Fruit fly (Drosophila melanogaster) whole organism, embryonic: Measurements from ENCODE around the gene POLDIP2.

Source experiments
- Atf3 ChIP-seq: fragments of 200-800 bp; sonication (Bioruptor generic); optimal IDR thresholded peaks from 3 replicates; lab custom pipeline; 2016; ENCODE audit warnings: missing biosample characterization, missing genetic modification characterization
- B-H2 ChIP-seq: fragments of 200-800 bp; sonication (Bioruptor generic); optimal IDR thresholded peaks from 2 replicates; lab custom pipeline; 2018; ENCODE audit warnings: missing biosample characterization, mild to moderate bottlenecking, missing genetic modification characterization
- CG10543 ChIP-seq: fragments of 200-800 bp; sonication (Bioruptor generic); optimal IDR thresholded peaks from 3 replicates; lab custom pipeline; 2017; ENCODE audit warnings: missing biosample characterization, mild to moderate bottlenecking, missing genetic modification characterization, moderate library complexity
- CG11085 ChIP-seq: fragments of 200-800 bp; sonication (Bioruptor generic); IDR thresholded peaks from 2 replicates; pipeline ENCODE4 v1.3.6; 2022; ENCODE audit warnings: missing biosample characterization, missing genetic modification characterization
- CG12659 ChIP-seq: fragments of 200-800 bp; sonication (Bioruptor generic); optimal IDR thresholded peaks from 3 replicates; lab custom pipeline; 2017; ENCODE audit warnings: mild to moderate bottlenecking, missing biosample characterization, missing genetic modification reagents, missing genetic modification characterization
- CG13123 ChIP-seq: fragments of 200-800 bp; sonication (Bioruptor generic); optimal IDR thresholded peaks from 2 replicates; lab custom pipeline; 2016; ENCODE audit warnings: missing biosample characterization, missing genetic modification characterization
- CG13296 ChIP-seq: fragments of 200-800 bp; sonication (Bioruptor generic); optimal IDR thresholded peaks from 3 replicates; lab custom pipeline; 2018; ENCODE audit warnings: missing biosample characterization, mild to moderate bottlenecking, missing genetic modification characterization
- CG13424 ChIP-seq: fragments of 200-800 bp; sonication (Bioruptor generic); optimal IDR thresholded peaks from 2 replicates; lab custom pipeline; 2019; ENCODE audit warnings: missing biosample characterization, mild to moderate bottlenecking, missing genetic modification characterization, moderate library complexity
- CG13624 ChIP-seq: fragments of 200-800 bp; sonication (Bioruptor generic); optimal IDR thresholded peaks from 2 replicates; lab custom pipeline; 2016; ENCODE audit warnings: missing biosample characterization, missing genetic modification characterization
- CG15514 ChIP-seq: fragments of 200-800 bp; sonication (Bioruptor generic); optimal IDR thresholded peaks from 3 replicates; lab custom pipeline; 2017; ENCODE audit warnings: missing biosample characterization, missing genetic modification characterization, mild to moderate bottlenecking, moderate library complexity, missing genetic modification reagents
- CG17802 ChIP-seq: fragments of 200-800 bp; sonication (Bioruptor generic); optimal IDR thresholded peaks from 2 replicates; lab custom pipeline; 2018; ENCODE audit warnings: missing biosample characterization, mild to moderate bottlenecking, missing genetic modification characterization, moderate library complexity
- CG2120 ChIP-seq: fragments of 200-800 bp; sonication (Bioruptor generic); optimal IDR thresholded peaks from 3 replicates; lab custom pipeline; 2016; ENCODE audit warnings: missing biosample characterization, missing genetic modification characterization
- CG32532 ChIP-seq: fragments of 200-800 bp; sonication (Bioruptor generic); IDR thresholded peaks from 2 replicates; pipeline ENCODE4 v1.3.6; 2022; ENCODE audit warnings: missing biosample characterization, missing genetic modification characterization
- CG3281 ChIP-seq: fragments of 200-800 bp; sonication (Bioruptor generic); optimal IDR thresholded peaks from 3 replicates; lab custom pipeline; 2017; ENCODE audit warnings: missing biosample characterization, mild to moderate bottlenecking, missing genetic modification characterization
- CG3407 ChIP-seq: fragments of 200-800 bp; sonication (Bioruptor generic); optimal IDR thresholded peaks from 2 replicates; lab custom pipeline; 2018; ENCODE audit warnings: missing biosample characterization, mild to moderate bottlenecking, missing genetic modification characterization
- CG42726 ChIP-seq: fragments of 200-800 bp; sonication (Bioruptor generic); IDR thresholded peaks from 2 replicates; pipeline ENCODE4 v1.3.6; 2022; ENCODE audit warnings: missing biosample characterization, missing genetic modification characterization; ENCODE audit not compliant: partially characterized antibody
- CG7556 ChIP-seq: fragments of 200-800 bp; sonication (Bioruptor generic); optimal IDR thresholded peaks from 2 replicates; lab custom pipeline; 2017; ENCODE audit warnings: missing biosample characterization, mild to moderate bottlenecking, missing genetic modification characterization
- CG7963 ChIP-seq: fragments of 200-800 bp; sonication (Bioruptor generic); IDR thresholded peaks from 3 replicates; pipeline ENCODE4 v1.3.6; 2022; ENCODE audit warnings: missing biosample characterization, missing genetic modification characterization; ENCODE audit not compliant: partially characterized antibody
- CG8290 ChIP-seq, 3 experiments: fragments of 200-800 bp; sonication (Bioruptor generic); optimal IDR thresholded peaks; 2 replicates each; lab custom pipeline; 2016 to 2019; ENCODE audit warnings: missing biosample characterization in 3 of 3, missing genetic modification characterization in 3 of 3, mild to moderate bottlenecking in 2 of 3, moderate library complexity in 1 of 3
- Camta ChIP-seq: fragments of 200-800 bp; sonication (Bioruptor generic); optimal IDR thresholded peaks from 2 replicates; lab custom pipeline; 2016; ENCODE audit warnings: missing biosample characterization, missing genetic modification characterization
- CkIIα-i1 ChIP-seq: fragments of 200-800 bp; sonication (Bioruptor generic); IDR thresholded peaks from 2 replicates; pipeline ENCODE4 v1.3.6; 2022; ENCODE audit warnings: missing biosample characterization, missing genetic modification characterization
- D19A ChIP-seq: fragments of 200-800 bp; optimal IDR thresholded peaks from 3 replicates; lab custom pipeline; 2019; ENCODE audit warnings: missing biosample characterization, mild to moderate bottlenecking, missing genetic modification characterization, moderate library complexity
- E2f2 ChIP-seq: fragments of 200-800 bp; sonication (Bioruptor generic); IDR thresholded peaks from 2 replicates; pipeline ENCODE4 v1.3.6; 2022; ENCODE audit warnings: missing biosample characterization, missing genetic modification characterization
- Gug ChIP-seq: fragments of 200-800 bp; sonication (Bioruptor generic); IDR thresholded peaks from 4 replicates; pipeline ENCODE4 v1.3.6; 2022; ENCODE audit warnings: missing biosample characterization, missing genetic modification characterization
- Lim3 ChIP-seq: fragments of 200-800 bp; sonication (Bioruptor generic); IDR thresholded peaks from 2 replicates; pipeline ENCODE4 v1.3.6; 2022; ENCODE audit warnings: missing biosample characterization, missing genetic modification characterization
- MBD-R2 ChIP-seq: fragments of 200-800 bp; sonication (Bioruptor generic); IDR thresholded peaks from 2 replicates; pipeline ENCODE4 v1.3.6; 2022; ENCODE audit warnings: missing biosample characterization, missing genetic modification characterization
- Med ChIP-seq: fragments of 200-800 bp; sonication (Bioruptor generic); peaks from one replicate; lab custom pipeline; 2016; ENCODE audit warnings: missing biosample characterization, missing genetic modification characterization, mild to moderate bottlenecking, inconsistent platforms, moderate library complexity
- Mes4 ChIP-seq: fragments of 200-800 bp; sonication (Bioruptor generic); optimal IDR thresholded peaks from 2 replicates; lab custom pipeline; 2016; ENCODE audit warnings: missing biosample characterization, missing genetic modification characterization
- Myb ChIP-seq: fragments of 200-800 bp; sonication (Bioruptor generic); optimal IDR thresholded peaks from 2 replicates; lab custom pipeline; 2016; ENCODE audit warnings: missing biosample characterization, missing genetic modification characterization
- Nf-YB ChIP-seq: fragments of 200-800 bp; sonication (Bioruptor generic); optimal IDR thresholded peaks from 3 replicates; lab custom pipeline; 2019; ENCODE audit warnings: missing biosample characterization, mild to moderate bottlenecking, missing genetic modification characterization, moderate library complexity
- Sox100B ChIP-seq: fragments of 200-800 bp; sonication (Bioruptor generic); optimal IDR thresholded peaks from 3 replicates; lab custom pipeline; 2018; ENCODE audit warnings: missing biosample characterization, mild to moderate bottlenecking, missing genetic modification characterization
- Spps ChIP-seq: fragments of 200-800 bp; sonication (Bioruptor generic); optimal IDR thresholded peaks from 2 replicates; lab custom pipeline; 2018; ENCODE audit warnings: missing biosample characterization, mild to moderate bottlenecking, missing genetic modification characterization
- Stat92E ChIP-seq, 3 experiments: fragments of >200 bp in 2 of 3; fragments of 200-800 bp in 1 of 3; sonication (Bioruptor generic) in 1 of 3; optimal IDR thresholded peaks; 2 replicates each; lab custom pipeline; 2017 to 2019; ENCODE audit warnings: missing biosample characterization in 3 of 3, missing genetic modification characterization in 3 of 3, mild to moderate bottlenecking in 1 of 3, moderate library complexity in 1 of 3
- Vsx1 ChIP-seq: fragments of 200-800 bp; sonication (Bioruptor generic); optimal IDR thresholded peaks from 2 replicates; lab custom pipeline; 2017; ENCODE audit warnings: missing biosample characterization, mild to moderate bottlenecking, missing genetic modification characterization, missing genetic modification reagents
- Xrp1 ChIP-seq: fragments of 200-800 bp; sonication (Bioruptor generic); IDR thresholded peaks from 2 replicates; pipeline ENCODE4 v1.3.6; 2022; ENCODE audit warnings: missing biosample characterization, missing genetic modification characterization
- aop ChIP-seq: fragments of 200-800 bp; sonication (Bioruptor generic); IDR thresholded peaks from 2 replicates; pipeline ENCODE4 v1.3.6; 2022; ENCODE audit warnings: missing biosample characterization, missing genetic modification characterization
- br ChIP-seq: fragments of >200 bp; optimal IDR thresholded peaks from 2 replicates; lab custom pipeline; 2017
- btn ChIP-seq: fragments of 200-800 bp; sonication (Bioruptor generic); optimal IDR thresholded peaks from 2 replicates; lab custom pipeline; 2016; ENCODE audit warnings: missing biosample characterization, missing genetic modification characterization
- chinmo ChIP-seq: fragments of 200-800 bp; sonication (Bioruptor generic); IDR thresholded peaks from 4 replicates; pipeline ENCODE4 v1.3.6; 2022; ENCODE audit warnings: missing biosample characterization, missing genetic modification characterization; ENCODE audit not compliant: partially characterized antibody
- da ChIP-seq: fragments of 200-800 bp; sonication (Bioruptor generic); optimal IDR thresholded peaks from 2 replicates; lab custom pipeline; 2016; ENCODE audit warnings: missing biosample characterization, missing genetic modification characterization
- exex ChIP-seq: fragments of 200-800 bp; sonication (Bioruptor generic); optimal IDR thresholded peaks from 4 replicates; lab custom pipeline; 2018; ENCODE audit warnings: missing biosample characterization, mild to moderate bottlenecking, missing genetic modification characterization, moderate library complexity
- grau ChIP-seq: fragments of 200-800 bp; optimal IDR thresholded peaks from 3 replicates; lab custom pipeline; 2019; ENCODE audit warnings: missing biosample characterization, mild to moderate bottlenecking, missing genetic modification characterization, moderate library complexity
- peb ChIP-seq: fragments of 200-800 bp; sonication (Bioruptor generic); IDR thresholded peaks from 2 replicates; pipeline ENCODE4 v1.3.6; 2022; ENCODE audit warnings: missing biosample characterization, missing genetic modification characterization
- rib ChIP-seq: fragments of 200-800 bp; sonication (Bioruptor generic); IDR thresholded peaks from 2 replicates; pipeline ENCODE4 v1.3.6; 2022; ENCODE audit warnings: missing biosample characterization, missing genetic modification characterization
- sc ChIP-seq, 3 experiments: fragments of >200 bp in 2 of 3; fragments of 200-800 bp in 1 of 3; sonication (Bioruptor generic) in 1 of 3; optimal IDR thresholded peaks; 2 replicates in 2 of 3; 3 replicates in 1 of 3; lab custom pipeline; 2017; ENCODE audit warnings: mild to moderate bottlenecking in 1 of 3, missing biosample characterization in 1 of 3, missing genetic modification characterization in 1 of 3, missing genetic modification reagents in 1 of 3
- sd ChIP-seq: fragments of 200-800 bp; sonication (Bioruptor generic); optimal IDR thresholded peaks from 3 replicates; lab custom pipeline; 2018; ENCODE audit warnings: missing biosample characterization, mild to moderate bottlenecking, missing genetic modification characterization, moderate library complexity
- sens-2 ChIP-seq: fragments of 200-800 bp; sonication (Bioruptor generic); IDR thresholded peaks from 2 replicates; pipeline ENCODE4 v1.3.6; 2022; ENCODE audit warnings: missing biosample characterization, missing genetic modification characterization
- sob ChIP-seq: fragments of 200-800 bp; sonication (Bioruptor generic); IDR thresholded peaks from 2 replicates; pipeline ENCODE4 v1.3.6; 2022; ENCODE audit warnings: missing biosample characterization, missing genetic modification characterization
- sug ChIP-seq: fragments of 200-800 bp; optimal IDR thresholded peaks from 2 replicates; lab custom pipeline; 2019; ENCODE audit warnings: missing biosample characterization, mild to moderate bottlenecking, missing genetic modification characterization, moderate library complexity
- vnd ChIP-seq: fragments of 200-800 bp; sonication (Bioruptor generic); IDR thresholded peaks from 3 replicates; pipeline ENCODE4 v1.3.6; 2022; ENCODE audit warnings: missing biosample characterization, missing genetic modification characterization; ENCODE audit not compliant: partially characterized antibody

The POLDIP2 gene

dm6 chr3R:5502646-5503045 lies 35.1 kb downstream of the POLDIP2 start, which contains the start of gene NKCC (continued):
- no peak for TF ChIP-seq CG12659 (GFP tag; lab: Kevin White, UChicago)
- TF ChIP-seq br, result no peak
- TF ChIP-seq CG3281 (GFP tag; lab: Kevin White, UChicago), result no peak
- no peak for TF ChIP-seq CG11085 (GFP tag; lab: Robert Waterston, UW)
- TF ChIP-seq Med (GFP tag; lab: Kevin White, UChicago), result peak; percentile 82
- no peak for TF ChIP-seq CG8290 (GFP tag; optimal IDR thresholded peaks at IDR 0.05; lab: Kevin White, UChicago)
- peak in 1 of 2 experiments; percentile 3 for TF ChIP-seq CG8290 (tag; optimal IDR thresholded peaks at IDR 0.05; lab: Kevin White, UChicago)
- no peak for TF ChIP-seq btn (GFP tag; lab: Kevin White, UChicago)
- peak; percentile 4 for TF ChIP-seq exex (tag; lab: Kevin White, UChicago)
- no peak for TF ChIP-seq CG3407
- TF ChIP-seq Nf-YB (GFP tag; lab: Kevin White, UChicago), result no peak
- TF ChIP-seq sug (tag; lab: Kevin White, UChicago), result peak; percentile 22
- no peak for TF ChIP-seq peb (GFP tag; lab: Robert Waterston, UW)
- TF ChIP-seq vnd (GFP tag; lab: Robert Waterston, UW), result 0 out of 3 replicates have a peak, but pooled peaks have one; percentile 15
- no peak for TF ChIP-seq Vsx1 (GFP tag; lab: Kevin White, UChicago)
- no peak for TF ChIP-seq B-H2 (GFP tag; lab: Kevin White, UChicago)
- TF ChIP-seq CG13624 (GFP tag; lab: Kevin White, UChicago), result no peak
- no peak for TF ChIP-seq aop
- TF ChIP-seq CG13424 (tag; lab: Kevin White, UChicago), result no peak
- TF ChIP-seq CG10543, result no peak
- no peak for TF ChIP-seq CG7556 (GFP tag; lab: Kevin White, UChicago)
- peak; percentile 46; the same call in 1 of the 2 replicates for TF ChIP-seq E2f2 (GFP tag; lab: Robert Waterston, UW)
- no peak for TF ChIP-seq Camta (GFP tag; lab: Kevin White, UChicago)
- TF ChIP-seq Mes4 (GFP tag; lab: Kevin White, UChicago), result no peak
- TF ChIP-seq Xrp1 (GFP tag; lab: Robert Waterston, UW), result no peak
- TF ChIP-seq Myb (GFP tag; lab: Kevin White, UChicago), result peak; percentile 1
- no peak for TF ChIP-seq sc (optimal IDR thresholded peaks at IDR 0.05; lab: Kevin White, UChicago)
- TF ChIP-seq sc (GFP tag; optimal IDR thresholded peaks at IDR 0.05; lab: Kevin White, UChicago), result no peak
- TF ChIP-seq Lim3, result no peak
- no peak for TF ChIP-seq CG7963 (GFP tag; lab: Robert Waterston, UW)
- no peak for TF ChIP-seq CG17802 (tag; lab: Kevin White, UChicago)
- TF ChIP-seq CkIIα-i1 (GFP tag; lab: Robert Waterston, UW), result no peak
- TF ChIP-seq CG42726, result no peak
- no peak for TF ChIP-seq Sox100B
- TF ChIP-seq CG2120 (GFP tag; lab: Kevin White, UChicago), result no peak
- TF ChIP-seq da (GFP tag; lab: Kevin White, UChicago), result no peak
- TF ChIP-seq CG13123 (GFP tag; lab: Kevin White, UChicago), result no peak
- peak; percentile 25 for TF ChIP-seq CG15514
- no peak for TF ChIP-seq CG32532 (GFP tag; lab: Robert Waterston, UW)
- no peak for TF ChIP-seq sd
- TF ChIP-seq Atf3 (GFP tag; lab: Kevin White, UChicago), result no peak
- no peak for TF ChIP-seq Stat92E (GFP tag; optimal IDR thresholded peaks at IDR 0.05; lab: Kevin White, UChicago)
- TF ChIP-seq rib, result no peak
- no peak for TF ChIP-seq D19A
- TF ChIP-seq sob, result no peak
- 0 out of 2 replicates have a peak, but pooled peaks have one; percentile 4 for TF ChIP-seq sens-2 (GFP tag; lab: Robert Waterston, UW)
- no peak for TF ChIP-seq CG13296 (GFP tag; lab: Kevin White, UChicago)
- 0 out of 4 replicates have a peak, but pooled peaks have one; percentile 34 for TF ChIP-seq chinmo
- TF ChIP-seq MBD-R2 (GFP tag; lab: Robert Waterston, UW), result 0 out of 2 replicates have a peak, but pooled peaks have one; percentile 18
- no peak for TF ChIP-seq Gug (GFP tag; lab: Robert Waterston, UW)
- no peak for TF ChIP-seq grau (tag; lab: Kevin White, UChicago)
- no peak for TF ChIP-seq Spps (tag; lab: Kevin White, UChicago)
